Worm (Caenorhabditis elegans): ENCODE results near the gene C09G5.13.
A peak's percentile ranks its signal among the peaks of the same experiment; 100 is the strongest.

Gene C09G5.13

DNA sequence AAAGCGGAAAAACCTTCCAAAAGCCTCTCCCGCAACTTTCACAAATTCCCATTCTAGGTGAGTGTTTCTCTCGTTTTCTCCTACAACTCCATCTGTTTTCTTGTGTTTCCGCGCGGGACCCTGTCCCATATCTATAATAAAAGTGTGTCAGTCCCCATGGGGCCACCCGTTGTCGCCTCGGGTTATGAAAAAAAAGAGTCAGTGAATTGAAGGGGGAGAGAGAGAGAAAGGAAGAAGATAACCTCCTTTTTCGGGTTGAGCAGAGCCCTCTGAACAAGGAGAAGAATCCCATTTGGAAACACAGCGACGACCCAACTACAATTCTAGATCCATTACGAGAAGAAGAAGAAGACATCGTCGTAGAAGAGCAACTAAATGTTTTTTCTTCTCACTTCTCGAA is at the start of gene C09G5.13:
TSS of gene C09G5.13 (plus strand) at position 301 of the 400 bp plus-strand sequence.
- TF ChIP-seq elt-1 (tag; optimal IDR thresholded peaks at IDR 0.05; ENCODE audit: borderline replicate concordance, insufficient read depth) = no peak
- no peak for TF ChIP-seq unc-120 (tag; optimal IDR thresholded peaks at IDR 0.05; ENCODE audit: poor library complexity, severe bottlenecking)
- no peak for TF ChIP-seq cnd-1 (tag; optimal IDR thresholded peaks at IDR 0.05)
- no peak for TF ChIP-seq ceh-43 (GFP tag; optimal IDR thresholded peaks at IDR 0.05)
- TF ChIP-seq ces-1 (GFP tag; optimal IDR thresholded peaks at IDR 0.05) = no peak
- no peak for TF ChIP-seq bed-3 (GFP tag; optimal IDR thresholded peaks at IDR 0.05)
- no peak for TF ChIP-seq flh-1 (GFP tag; optimal IDR thresholded peaks at IDR 0.05)
- no peak for TF ChIP-seq mls-2 (tag; optimal IDR thresholded peaks at IDR 0.05)
- TF ChIP-seq lsy-2 (tag; optimal IDR thresholded peaks at IDR 0.05) = no peak
- no peak for TF ChIP-seq ham-2 (GFP tag; optimal IDR thresholded peaks at IDR 0.05)
- no peak for TF ChIP-seq ceh-39 (tag; optimal IDR thresholded peaks at IDR 0.05)
- TF ChIP-seq elt-3 (tag; optimal IDR thresholded peaks at IDR 0.05) = no peak
- TF ChIP-seq lin-13 (tag; optimal IDR thresholded peaks at IDR 0.05) = no peak
- TF ChIP-seq unc-39 (tag; optimal IDR thresholded peaks at IDR 0.05) = no peak
- TF ChIP-seq unc-62 (GFP tag; optimal IDR thresholded peaks at IDR 0.05) = no peak

DNA sequence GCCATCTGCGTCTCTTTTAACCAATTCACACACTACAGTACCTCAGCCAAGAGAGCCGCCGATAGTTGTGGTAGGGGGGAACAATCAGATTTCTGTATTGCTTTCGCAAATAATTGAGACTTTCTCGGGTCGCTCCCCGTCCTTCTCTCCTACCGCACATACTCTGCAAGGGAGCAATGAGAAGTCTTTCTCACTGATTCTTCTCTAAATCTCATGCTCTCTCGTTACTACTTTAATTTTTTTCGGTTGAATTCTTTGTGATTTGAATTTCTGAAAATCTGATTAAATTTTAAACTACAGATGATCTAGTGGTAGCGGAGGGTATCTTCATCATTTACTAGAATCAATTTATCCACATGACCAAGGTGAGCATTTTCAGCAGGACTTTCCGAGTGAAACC is 41.9 kb upstream of the C09G5.13 start, which contains the start of gene ptb-1:
TSS of gene ptb-1 (plus strand) at position 301 of the 400 bp plus-strand sequence.
- TF ChIP-seq unc-39 (tag; optimal IDR thresholded peaks at IDR 0.05) = no peak
- no peak for TF ChIP-seq hlh-1 (tag; optimal IDR thresholded peaks at IDR 0.05)
- no peak for TF ChIP-seq nhr-28 (tag; optimal IDR thresholded peaks at IDR 0.05)
- TF ChIP-seq sptf-1 (tag; optimal IDR thresholded peaks at IDR 0.05) = no peak
- TF ChIP-seq nhr-76 (tag; optimal IDR thresholded peaks at IDR 0.05) = no peak
- TF ChIP-seq tbx-8 (GFP tag; optimal IDR thresholded peaks at IDR 0.05) = no peak
- TF ChIP-seq ceh-39 (tag; optimal IDR thresholded peaks at IDR 0.05) = no peak
- TF ChIP-seq ceh-83 (GFP tag; optimal IDR thresholded peaks at IDR 0.05) = no peak
- TF ChIP-seq snpc-4 (tag; optimal IDR thresholded peaks at IDR 0.05) = no peak
- TF ChIP-seq elt-1 (tag; optimal IDR thresholded peaks at IDR 0.05; ENCODE audit: borderline replicate concordance, insufficient read depth) = no peak
- TF ChIP-seq unc-62 (GFP tag; optimal IDR thresholded peaks at IDR 0.05) = no peak

DNA sequence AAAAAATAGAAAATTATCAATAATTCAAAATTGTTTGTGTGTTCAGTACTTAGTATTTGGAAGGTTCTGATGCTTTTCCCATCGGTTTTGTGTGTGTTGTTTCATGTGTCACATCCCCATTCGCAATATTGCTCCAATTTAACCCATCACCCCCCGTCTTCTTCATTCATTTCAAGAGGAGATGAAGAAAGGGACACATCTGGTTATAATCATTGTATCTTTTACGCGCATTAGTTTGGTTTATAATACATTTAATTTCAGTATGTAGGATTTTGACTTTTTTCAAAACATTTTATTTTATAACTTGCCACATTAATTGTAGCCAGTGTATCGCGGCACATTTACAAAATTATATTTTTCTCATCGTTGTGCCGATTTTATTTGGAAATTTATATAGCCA is 37.1 kb upstream of the C09G5.13 start:
- peak; percentile 1 for TF ChIP-seq ces-1 (GFP tag; optimal IDR thresholded peaks at IDR 0.05)
- TF ChIP-seq mab-5 (tag; optimal IDR thresholded peaks at IDR 0.05) = no peak

DNA sequence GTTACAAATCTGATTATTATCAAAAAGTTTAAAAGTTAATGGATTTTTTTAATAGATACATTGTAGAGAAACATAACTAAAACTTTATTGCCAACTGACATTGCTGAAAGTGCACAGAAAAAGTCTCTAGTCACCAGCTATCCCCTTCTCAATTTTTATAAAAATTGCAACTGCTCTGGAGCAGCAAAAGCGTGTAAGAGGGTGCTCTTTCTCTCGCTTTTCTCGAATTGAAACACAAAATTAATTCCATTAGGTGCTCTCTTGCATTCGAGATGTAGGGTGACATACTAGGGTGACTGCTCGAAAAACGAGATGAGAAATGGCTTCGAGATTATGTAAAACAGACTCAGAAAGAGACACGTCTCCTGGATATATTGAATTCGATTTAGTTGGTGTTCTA is 36.6 kb upstream of the C09G5.13 start:
- TF ChIP-seq unc-39 (tag; optimal IDR thresholded peaks at IDR 0.05) = no peak
- peak; percentile 63 for TF ChIP-seq ces-1 (GFP tag; optimal IDR thresholded peaks at IDR 0.05)
- TF ChIP-seq hlh-1 (tag; optimal IDR thresholded peaks at IDR 0.05) = no peak
- TF ChIP-seq zip-8 (tag; optimal IDR thresholded peaks at IDR 0.05) = no peak

DNA sequence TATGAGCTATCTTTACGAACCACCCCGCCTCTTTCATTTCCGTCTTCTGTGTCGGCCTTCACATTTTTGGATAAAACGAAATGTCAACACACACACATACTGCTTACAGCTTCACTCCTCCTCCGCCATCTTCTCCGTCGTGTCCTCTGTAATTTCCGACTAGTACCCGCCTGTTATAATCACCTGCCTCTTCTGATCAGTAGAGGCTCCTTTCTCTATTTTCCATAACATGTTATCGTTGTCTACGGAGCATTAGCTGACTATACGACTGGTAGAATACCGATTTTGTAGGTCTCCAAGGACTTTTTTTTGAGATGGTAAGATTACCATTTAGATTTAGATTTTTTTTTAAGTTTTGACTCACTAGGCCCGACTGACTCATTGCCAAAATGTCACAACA is 32.3 kb upstream of the C09G5.13 start:
- TF ChIP-seq hlh-1 (tag; optimal IDR thresholded peaks at IDR 0.05) (no peak), blmp-1 (tag; optimal IDR thresholded peaks at IDR 0.05) (no peak), cnd-1 (tag; optimal IDR thresholded peaks at IDR 0.05) (no peak), tbx-8 (GFP tag; optimal IDR thresholded peaks at IDR 0.05) (no peak), lin-32 (GFP tag; optimal IDR thresholded peaks at IDR 0.05) (no peak)

DNA sequence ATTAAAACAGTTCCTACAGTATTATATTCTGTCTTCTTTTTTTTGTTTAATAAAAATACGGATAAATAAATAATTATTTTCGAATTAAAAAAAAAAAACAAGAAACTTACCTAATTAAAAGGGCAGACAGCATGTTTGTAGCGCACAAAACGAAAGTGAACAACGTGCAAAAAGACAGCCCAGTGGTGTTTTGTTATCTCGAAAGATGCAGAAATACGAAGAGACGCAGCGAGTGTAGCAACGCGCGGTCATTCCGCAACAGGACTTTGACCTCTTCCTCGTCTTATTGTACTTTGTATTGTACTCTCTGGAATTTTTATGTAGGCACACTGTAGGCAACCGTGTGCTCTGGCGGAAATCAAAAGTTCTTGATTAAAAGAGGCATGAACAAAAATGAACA is 23.6 kb upstream of the C09G5.13 start, which contains the start of gene gbh-1:
TSS of gene gbh-1 (minus strand) at position 149 of the 400 bp plus-strand sequence.
- TF ChIP-seq ceh-43 (GFP tag; optimal IDR thresholded peaks at IDR 0.05) = no peak
- TF ChIP-seq pha-4 (tag; optimal IDR thresholded peaks at IDR 0.05) = no peak
- TF ChIP-seq lsy-2 (tag; optimal IDR thresholded peaks at IDR 0.05) = no peak
- no peak for TF ChIP-seq lin-32 (GFP tag; optimal IDR thresholded peaks at IDR 0.05)

DNA sequence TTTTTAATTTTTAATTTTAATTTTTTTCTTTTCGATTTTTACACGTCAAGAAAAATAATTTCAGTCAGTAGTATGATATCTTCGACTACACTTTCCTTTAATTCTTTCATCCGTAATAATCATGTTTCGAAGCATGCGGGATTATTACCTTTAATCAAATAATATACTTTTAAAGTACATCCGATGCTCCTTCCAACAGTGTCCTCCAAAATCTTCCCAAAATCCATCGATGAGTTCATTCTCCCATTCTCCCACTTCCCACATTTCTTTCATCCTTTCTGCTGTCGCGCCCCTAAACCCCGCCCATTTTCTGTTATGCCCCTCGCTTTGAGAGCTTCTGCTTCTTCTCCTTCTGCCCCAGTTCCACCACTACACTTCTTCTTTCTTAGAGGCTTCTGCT is 22.5 kb upstream of the C09G5.13 start, which contains the start of gene lgc-57:
TSS of gene lgc-57 (plus strand) at position 301 of the 400 bp plus-strand sequence.
- TF ChIP-seq bed-3 (GFP tag; optimal IDR thresholded peaks at IDR 0.05) (no peak), mab-5 (tag; optimal IDR thresholded peaks at IDR 0.05) (no peak), elt-1 (tag; optimal IDR thresholded peaks at IDR 0.05; ENCODE audit: borderline replicate concordance, insufficient read depth) (no peak), unc-39 (tag; optimal IDR thresholded peaks at IDR 0.05) (no peak), cnd-1 (tag; optimal IDR thresholded peaks at IDR 0.05) (no peak), zip-8 (tag; optimal IDR thresholded peaks at IDR 0.05) (no peak), ceh-83 (GFP tag; optimal IDR thresholded peaks at IDR 0.05) (no peak), M03D4.4 (tag; optimal IDR thresholded peaks at IDR 0.05) (no peak), nhr-2 (tag; optimal IDR thresholded peaks at IDR 0.05) (no peak), lin-13 (tag; optimal IDR thresholded peaks at IDR 0.05) (no peak)

Measured in whole organism, mixed stage, embryonic.